Worm (Caenorhabditis elegans) whole organism, mixed stage, embryonic: ENCODE measurements around the gene ubh-1.

Source experiments
- nhr-237 ChIP-seq: fragments of 150-350 bp; optimal IDR thresholded peaks from 2 replicates; lab custom pipeline; 2014; ENCODE audit warnings: missing biosample characterization, missing genetic modification characterization
- nhr-76 ChIP-seq: sonication (generic microtip); optimal IDR thresholded peaks from 2 replicates; lab custom pipeline; 2017; ENCODE audit warnings: missing biosample characterization, missing genetic modification characterization

- TF ChIP-seq nhr-76 (tag; lab: Kevin White, UChicago) = no peak
- no peak for TF ChIP-seq nhr-237
These were observed 45.8 kb upstream of the ubh-1 start, which contains the start of gene spp-27 for ce11 chrV:6557035-6557434.
